Fruit fly (Drosophila melanogaster): ENCODE results near the gene CG3808.

CG3808 gene

DNA sequence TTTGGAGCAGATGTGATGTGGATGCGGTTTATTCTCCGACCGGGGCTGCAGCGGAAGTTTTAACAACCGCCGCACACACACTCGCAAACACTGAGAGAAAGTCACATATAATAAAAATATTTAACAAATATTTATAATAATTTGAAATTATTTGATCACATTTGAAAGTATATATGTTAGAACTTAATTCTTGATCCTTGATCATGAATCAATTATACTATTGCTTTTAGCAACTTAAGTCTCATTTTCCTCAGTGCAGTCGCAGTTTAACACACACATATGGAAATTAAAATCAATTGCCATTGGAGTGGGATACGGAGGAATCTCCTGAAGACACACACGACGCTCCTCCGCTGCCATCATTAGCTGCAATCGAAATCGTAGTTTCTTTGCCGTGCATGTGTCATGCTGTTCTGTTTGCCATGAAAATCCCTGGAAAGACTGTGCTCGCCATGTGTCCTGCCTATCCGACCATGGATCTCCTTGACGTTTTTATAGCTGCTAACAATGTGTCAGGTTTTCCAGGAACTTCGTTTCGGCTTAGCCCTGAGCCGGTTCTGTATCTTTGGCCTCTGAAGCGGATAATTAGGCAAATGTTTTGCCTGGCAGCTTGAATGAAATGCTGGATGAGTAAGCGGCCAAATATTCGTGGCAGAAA is 32.9 kb upstream of the CG3808 start (continued):
- no peak for TF ChIP-seq Meics (GFP tag; optimal IDR thresholded peaks at IDR 0.05)
- TF ChIP-seq HmgZ (tag; optimal IDR thresholded peaks at IDR 0.05), result peak; percentile 23
- peak; percentile 50 for TF ChIP-seq ewg (GFP tag; optimal IDR thresholded peaks at IDR 0.05)
- no peak for TF ChIP-seq CG2120 (GFP tag; optimal IDR thresholded peaks at IDR 0.05)
- peak; percentile 20 for TF ChIP-seq CG9797 (GFP tag; optimal IDR thresholded peaks at IDR 0.05)
- TF ChIP-seq HLHmδ (GFP tag; optimal IDR thresholded peaks at IDR 0.05), result no peak
- TF ChIP-seq CG14710 (tag; optimal IDR thresholded peaks at IDR 0.05), result peak; percentile 90
- no peak for TF ChIP-seq Bdp1 (GFP tag; optimal IDR thresholded peaks at IDR 0.05)
- TF ChIP-seq nau (GFP tag; optimal IDR thresholded peaks at IDR 0.05), result no peak
- TF ChIP-seq CG7745 (tag; optimal IDR thresholded peaks at IDR 0.05), result peak; percentile 43
- TF ChIP-seq CG18011 (GFP tag; optimal IDR thresholded peaks at IDR 0.05), result no peak
- no peak for TF ChIP-seq crol (GFP tag; IDR thresholded peaks at IDR 0.05)
- TF ChIP-seq phol (tag; optimal IDR thresholded peaks at IDR 0.05), result peak; percentile 87
- TF ChIP-seq disco-r (GFP tag; optimal IDR thresholded peaks at IDR 0.05), result no peak
- no peak for TF ChIP-seq CHES-1-like (GFP tag; optimal IDR thresholded peaks at IDR 0.05)
- TF ChIP-seq peb (GFP tag; IDR thresholded peaks at IDR 0.05), result 0 out of 2 replicates have a peak, but pooled peaks have one; percentile 45
- TF ChIP-seq pb (GFP tag; optimal IDR thresholded peaks at IDR 0.05), result no peak
- TF ChIP-seq CG6654 (GFP tag; optimal IDR thresholded peaks at IDR 0.05), result peak; percentile 14
- peak; percentile 57 for TF ChIP-seq tap (tag; optimal IDR thresholded peaks at IDR 0.05)
- TF ChIP-seq kay (GFP tag; optimal IDR thresholded peaks at IDR 0.05), result peak; percentile 46
- peak; percentile 3 for TF ChIP-seq Fer1 (GFP tag; optimal IDR thresholded peaks at IDR 0.05)
- TF ChIP-seq mirr (GFP tag; optimal IDR thresholded peaks at IDR 0.05), result no peak
- peak; percentile 84 for TF ChIP-seq nmo (GFP tag; optimal IDR thresholded peaks at IDR 0.05)
- TF ChIP-seq CG11093 (GFP tag; IDR thresholded peaks at IDR 0.05), result peak; percentile 66; the same call in 2 of the 3 replicates
- TF ChIP-seq gsb-n (tag; optimal IDR thresholded peaks at IDR 0.05), result peak; percentile 86
- TF ChIP-seq chm (GFP tag; IDR thresholded peaks at IDR 0.05), result peak; percentile 80; the same call in 1 of the 2 replicates
- TF ChIP-seq tin (GFP tag; optimal IDR thresholded peaks at IDR 0.05), result peak; percentile 69
- peak; percentile 89 for TF ChIP-seq CG17361 (GFP tag; IDR thresholded peaks at IDR 0.05)
- peak; percentile 83 for TF ChIP-seq Ets65A (GFP tag)
- TF ChIP-seq CG34224 (GFP tag; IDR thresholded peaks at IDR 0.05; ENCODE audit: partially characterized antibody), result no peak
- peak; percentile 34 for TF ChIP-seq CG10431 (GFP tag; optimal IDR thresholded peaks at IDR 0.05)
- no peak for TF ChIP-seq E2f1 (GFP tag; IDR thresholded peaks at IDR 0.05)
- peak; percentile 70 for TF ChIP-seq CG1233 (GFP tag; optimal IDR thresholded peaks at IDR 0.05)
- no peak for TF ChIP-seq insv (GFP tag; optimal IDR thresholded peaks at IDR 0.05)
- TF ChIP-seq Adf1 (GFP tag; IDR thresholded peaks at IDR 0.05), result no peak
- peak; percentile 77 for TF ChIP-seq fd96Cb (tag; optimal IDR thresholded peaks at IDR 0.05)
- no peak for TF ChIP-seq pan (optimal IDR thresholded peaks at IDR 0.05)
- peak in 1 of 2 experiments; percentile 48 for TF ChIP-seq pan (GFP tag; optimal IDR thresholded peaks at IDR 0.05 in 1 of 2, IDR thresholded peaks at IDR 0.05 in 1 of 2)
- peak; percentile 82 for TF ChIP-seq CoRest (tag; optimal IDR thresholded peaks at IDR 0.05)
- peak; percentile 92 for TF ChIP-seq trem (tag; optimal IDR thresholded peaks at IDR 0.05)
- TF ChIP-seq CG5245 (GFP tag; optimal IDR thresholded peaks at IDR 0.05), result peak; percentile 56
- TF ChIP-seq CG2199 (GFP tag; IDR thresholded peaks at IDR 0.05), result no peak
- no peak for TF ChIP-seq CTCF (GFP tag; optimal IDR thresholded peaks at IDR 0.05)
- TF ChIP-seq Stat92E (GFP tag; optimal IDR thresholded peaks at IDR 0.05), result peak in 1 of 3 experiments; percentile 67
- peak; percentile 27 for TF ChIP-seq tio (GFP tag; optimal IDR thresholded peaks at IDR 0.05)
- TF ChIP-seq sr (GFP tag; IDR thresholded peaks at IDR 0.05), result no peak
- TF ChIP-seq CrebB (tag; optimal IDR thresholded peaks at IDR 0.05), result peak; percentile 10
- peak; percentile 26 for TF ChIP-seq Vsx1 (GFP tag; optimal IDR thresholded peaks at IDR 0.05)
- peak; percentile 6 for TF ChIP-seq CG9817 (tag; optimal IDR thresholded peaks at IDR 0.05)
- no peak for TF ChIP-seq CG3163 (GFP tag; optimal IDR thresholded peaks at IDR 0.05)
- no peak for TF ChIP-seq fru (optimal IDR thresholded peaks at IDR 0.05)
